Worm (Caenorhabditis elegans): ENCODE data around the gene msd-2.

Gene msd-2

DNA sequence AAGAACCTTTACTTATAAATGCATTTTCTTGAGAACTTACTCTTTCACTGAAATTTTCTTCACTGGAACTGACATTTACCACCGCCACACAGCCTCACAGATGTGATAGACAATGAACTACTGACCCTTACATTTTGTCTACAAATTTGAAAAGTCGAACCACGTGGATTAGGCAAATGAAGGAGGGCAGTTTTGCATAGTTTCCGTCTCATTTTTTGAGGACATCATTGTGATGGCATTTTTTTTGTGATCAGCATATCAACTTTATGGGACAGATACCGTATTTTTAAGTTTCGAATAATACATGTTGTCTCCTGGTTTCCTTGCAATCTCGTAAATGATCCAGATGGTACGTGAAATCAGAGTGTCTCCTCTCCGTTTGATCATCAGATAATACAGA is 43.6 kb downstream of the msd-2 start, which contains the start of gene W01B6.3:
Gene W01B6.3 (minus strand): TSS at position 101 of the 400 bp plus-strand sequence.
- TF ChIP-seq ztf-25 (GFP tag; IDR thresholded peaks at IDR 0.05) (no peak), F37B4.10 (GFP tag; IDR thresholded peaks at IDR 0.05) (no peak), ztf-26 (tag; optimal IDR thresholded peaks at IDR 0.05) (no peak)

DNA sequence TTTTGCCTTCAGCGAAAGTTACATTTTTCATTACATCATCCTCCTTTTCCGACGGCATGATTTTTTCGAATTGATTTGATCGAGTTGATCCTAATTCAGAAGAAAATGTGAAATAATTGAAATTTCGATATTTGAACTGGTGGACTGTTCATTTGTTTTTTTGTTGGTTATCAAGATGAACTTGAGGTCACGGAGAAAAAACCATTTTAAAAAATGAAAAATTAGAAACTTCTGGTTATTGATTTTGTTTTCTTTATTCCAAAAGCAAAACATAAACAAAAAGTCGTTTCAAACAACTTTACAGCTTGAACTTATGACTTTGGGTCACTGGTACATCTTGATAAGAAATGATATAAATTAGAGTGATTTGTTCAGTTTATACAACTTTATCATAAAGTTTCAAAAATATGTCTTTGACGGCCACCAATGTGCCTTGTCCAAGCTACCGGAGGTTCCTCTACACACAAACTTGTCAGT is 46.2 kb downstream of the msd-2 start, which contains the start of the genes ttbk-4 and W01B6.4:
Gene ttbk-4 (minus strand): TSS at position 101 of the 477 bp plus-strand sequence.
Gene W01B6.4 (plus strand): TSS at position 427 of the 477 bp plus-strand sequence.
- TF ChIP-seq xnd-1 (tag; optimal IDR thresholded peaks at IDR 0.05): no peak
- TF ChIP-seq lir-1 (GFP tag; conservative IDR thresholded peaks at IDR 0.05): no peak
- no peak for TF ChIP-seq K11D2.4 (GFP tag; IDR thresholded peaks at IDR 0.05)
- TF ChIP-seq ekl-4 (GFP tag; IDR thresholded peaks at IDR 0.05): no peak
- TF ChIP-seq ztf-3 (GFP tag; optimal IDR thresholded peaks at IDR 0.05): no peak
- no peak for TF ChIP-seq cebp-2 (GFP tag; IDR thresholded peaks at IDR 0.05)
- no peak for TF ChIP-seq rec-8 (tag; optimal IDR thresholded peaks at IDR 0.05)
- TF ChIP-seq Y67H2A.10 (GFP tag; conservative IDR thresholded peaks at IDR 0.05): no peak
- TF ChIP-seq ceh-100 (GFP tag; IDR thresholded peaks at IDR 0.05): no peak
- TF ChIP-seq nhr-27 (tag; optimal IDR thresholded peaks at IDR 0.05): no peak

DNA sequence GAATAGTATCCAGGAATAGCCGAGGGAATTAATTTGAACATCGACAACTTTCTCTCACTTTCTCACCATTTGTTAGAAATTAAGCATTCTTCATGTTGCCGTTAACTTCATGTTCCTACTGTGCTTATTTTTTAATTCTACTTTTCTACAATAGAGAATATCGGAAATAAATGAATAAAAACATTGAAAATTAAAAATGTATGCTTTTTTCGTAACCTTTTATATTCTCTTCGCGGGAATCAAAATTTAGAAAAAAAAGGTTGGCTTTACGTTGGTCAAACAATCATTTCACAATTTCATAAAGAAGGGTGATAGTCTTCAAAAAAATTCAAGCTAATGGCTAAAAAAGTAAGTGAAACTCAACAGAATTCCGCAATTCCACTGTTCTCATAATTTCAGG is 47.0 kb downstream of the msd-2 start, which contains the start of gene W01B6.5:
Gene W01B6.5 (plus strand): TSS at position 301 of the 400 bp plus-strand sequence.
- TF ChIP-seq rpc-1 (optimal IDR thresholded peaks at IDR 0.05) (no peak), rpc-1 (tag; optimal IDR thresholded peaks at IDR 0.05) (no peak), ccch-3 (GFP tag; optimal IDR thresholded peaks at IDR 0.05) (no peak), hlh-12 (tag; optimal IDR thresholded peaks at IDR 0.05) (no peak), fkh-3 (tag; optimal IDR thresholded peaks at IDR 0.05) (no peak), B0035.1 (tag; optimal IDR thresholded peaks at IDR 0.05) (no peak), hlh-26 (GFP tag; conservative IDR thresholded peaks at IDR 0.05) (no peak), nfyb-1 (GFP tag; IDR thresholded peaks at IDR 0.05) (no peak), cebp-2 (GFP tag; IDR thresholded peaks at IDR 0.05) (no peak), F55B11.4 (tag; optimal IDR thresholded peaks at IDR 0.05; ENCODE audit: borderline replicate concordance, insufficient read depth) (no peak), ceh-100 (GFP tag; IDR thresholded peaks at IDR 0.05) (no peak), let-607 (tag; optimal IDR thresholded peaks at IDR 0.05) (no peak), sptf-2 (GFP tag; optimal IDR thresholded peaks at IDR 0.05) (no peak), nhr-120 (GFP tag; IDR thresholded peaks at IDR 0.05) (no peak), nhr-80 (tag; optimal IDR thresholded peaks at IDR 0.05) (no peak), lin-40 (tag; optimal IDR thresholded peaks at IDR 0.05) (no peak)

DNA sequence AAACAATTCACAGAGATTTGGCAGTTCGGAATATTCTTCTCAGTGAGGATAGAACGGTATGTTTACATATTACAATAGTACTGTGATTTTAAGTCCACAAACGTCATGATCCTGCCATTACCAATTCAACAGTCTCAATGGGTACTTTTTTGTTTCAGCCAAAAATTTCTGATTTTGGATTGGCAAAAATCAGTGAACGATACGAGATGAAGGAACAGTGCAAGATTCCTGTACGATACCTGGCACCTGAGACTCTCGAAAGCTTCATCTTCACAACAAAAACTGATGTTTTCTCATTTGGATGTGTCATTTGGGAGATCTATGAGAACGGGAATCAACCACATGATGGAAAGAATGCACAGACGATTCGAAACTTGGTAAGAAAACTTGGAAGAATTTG is 49.1 kb downstream of the msd-2 start:
- no peak for TF ChIP-seq C17E4.6 (GFP tag; IDR thresholded peaks at IDR 0.05)
- TF ChIP-seq B0019.2 (GFP tag; conservative IDR thresholded peaks at IDR 0.05): no peak
- TF ChIP-seq madf-3 (GFP tag; IDR thresholded peaks at IDR 0.05): no peak

Measured in whole organism, young adult.